Fruit fly (Drosophila melanogaster) whole organism: ENCODE results near the gene Eip75B.
A peak's percentile ranks its signal among the peaks of the same experiment; 100 is the strongest.

ENCODE experiments used
- CG8478 ChIP-seq: fragments of >200 bp; optimal IDR thresholded peaks from 2 replicates; lab custom pipeline; 2018; ENCODE audit warnings: inconsistent platforms
- Dll ChIP-seq: fragments of >200 bp; optimal IDR thresholded peaks from 2 replicates; lab custom pipeline; 2017
- EcR ChIP-seq, 2 experiments: fragments of >200 bp; optimal IDR thresholded peaks; 2 replicates each; lab custom pipeline; 2017; ENCODE audit warnings: missing biosample characterization in 2 of 2, missing genetic modification characterization in 2 of 2, missing genetic modification reagents in 2 of 2
- pan ChIP-seq: fragments of >200 bp; optimal IDR thresholded peaks from 2 replicates; lab custom pipeline; 2017
- psq ChIP-seq: fragments of >200 bp; optimal IDR thresholded peaks from 2 replicates; lab custom pipeline; 2017
- usp ChIP-seq: fragments of >200 bp; optimal IDR thresholded peaks from 2 replicates; lab custom pipeline; 2017; ENCODE audit warnings: missing biosample characterization, missing genetic modification characterization, mixed read lengths

The Eip75B gene

DNA sequence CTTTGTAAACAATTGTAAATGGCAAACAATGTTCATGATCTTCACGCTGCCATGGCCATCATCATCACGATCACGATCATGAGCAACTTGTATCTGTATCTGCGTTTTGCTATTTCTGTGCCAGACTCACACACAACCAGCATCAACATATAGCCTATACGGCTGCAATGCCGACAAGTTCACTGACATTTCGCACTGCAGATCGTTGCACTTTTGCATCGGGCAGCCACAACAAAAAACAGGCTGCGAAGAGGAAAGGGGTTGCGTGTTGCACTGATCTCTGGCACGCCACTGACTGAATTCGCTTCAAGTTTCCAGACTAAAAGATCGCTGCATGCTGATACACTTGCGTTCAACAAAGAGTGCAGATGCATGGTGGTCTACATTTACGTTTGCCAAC is 70.7 kb downstream of the Eip75B start:
- TF ChIP-seq psq (lab: Kevin White, UChicago): no peak
- TF ChIP-seq pan (lab: Kevin White, UChicago): no peak
- TF ChIP-seq usp (GFP tag; lab: Kevin White, UChicago): no peak
- peak; percentile 67 to 99 for TF ChIP-seq EcR (GFP tag; optimal IDR thresholded peaks at IDR 0.05; lab: Kevin White, UChicago)

DNA sequence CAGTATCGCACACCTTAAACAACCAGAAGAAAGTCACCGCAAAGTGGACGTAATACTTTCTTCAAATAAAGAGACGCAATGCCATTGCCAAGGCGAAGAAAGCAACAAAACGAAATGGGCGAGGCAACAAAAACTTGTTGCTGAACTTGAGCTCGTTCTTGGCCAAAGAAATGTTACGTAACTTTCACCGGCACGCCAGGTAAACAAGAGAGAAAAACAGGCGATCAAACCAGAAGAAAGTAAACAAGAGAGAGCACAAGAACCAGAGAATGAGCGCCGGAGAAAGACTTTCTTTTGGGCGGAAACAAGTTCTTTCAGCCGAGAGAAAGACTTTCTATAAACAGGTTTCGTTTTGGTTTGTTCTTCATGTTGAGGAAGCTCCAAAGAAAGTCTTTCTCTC is 71.2 kb downstream of the Eip75B start:
- TF ChIP-seq pan (lab: Kevin White, UChicago): peak; percentile 26
- TF ChIP-seq Dll (lab: Kevin White, UChicago): no peak
- no peak for TF ChIP-seq usp (GFP tag; lab: Kevin White, UChicago)

DNA sequence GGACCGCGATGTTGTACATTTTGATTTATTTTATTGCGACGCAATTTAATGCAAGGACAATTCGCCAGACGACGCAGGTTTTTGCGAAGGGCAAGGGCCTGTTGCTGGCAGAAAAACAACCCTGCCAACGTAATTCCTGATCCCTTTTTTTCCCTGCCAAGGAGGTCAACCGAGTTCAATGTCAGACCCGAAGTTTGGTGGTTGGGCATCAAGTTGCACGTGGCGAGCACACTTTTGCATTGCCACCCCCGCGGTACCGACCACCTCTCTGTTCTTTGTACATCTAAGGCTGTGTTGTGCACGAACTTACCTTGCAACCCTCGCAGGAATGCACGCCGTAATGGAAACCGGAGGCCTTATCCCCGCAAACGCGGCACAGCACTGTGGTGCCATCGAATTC is 71.9 kb downstream of the Eip75B start:
- TF ChIP-seq usp (GFP tag; lab: Kevin White, UChicago) (no peak), EcR (GFP tag; optimal IDR thresholded peaks at IDR 0.05; lab: Kevin White, UChicago) (no peak), Dll (lab: Kevin White, UChicago) (no peak), pan (lab: Kevin White, UChicago) (no peak), CG8478 (lab: Kevin White, UChicago) (no peak), psq (lab: Kevin White, UChicago) (no peak)

DNA sequence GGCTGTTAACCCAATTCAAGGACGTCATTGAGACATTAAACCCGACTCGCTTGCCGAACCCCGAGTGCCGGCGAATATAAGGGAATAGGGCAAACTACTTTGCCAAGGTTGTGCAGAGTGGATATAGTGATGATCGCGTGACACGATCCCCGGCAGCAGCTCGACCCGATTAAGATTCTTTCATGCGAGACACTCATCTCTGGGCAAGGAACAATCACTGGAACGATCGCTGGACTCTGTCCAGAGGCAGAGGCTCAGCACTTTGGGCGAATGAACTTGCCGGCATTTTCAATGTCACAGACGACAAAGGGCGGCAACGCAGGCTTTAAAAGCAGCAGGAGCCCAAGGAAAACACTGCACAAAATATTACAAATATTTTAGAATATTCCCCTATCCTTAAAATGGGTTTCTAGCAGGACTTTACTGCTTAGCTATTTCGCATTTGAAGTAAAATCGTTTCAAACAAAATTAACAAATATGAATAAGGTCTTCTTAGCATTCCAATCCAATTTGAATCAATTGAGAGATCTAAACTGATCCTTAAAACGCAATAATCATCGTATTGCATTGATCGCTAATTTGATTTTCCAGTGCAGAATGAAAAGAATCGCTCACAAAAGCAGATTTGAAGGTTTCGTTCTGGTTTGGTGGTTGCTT is 72.5 kb downstream of the Eip75B start:
- TF ChIP-seq usp (GFP tag; lab: Kevin White, UChicago) (no peak), EcR (GFP tag; optimal IDR thresholded peaks at IDR 0.05; lab: Kevin White, UChicago) (peak in 1 of 2 experiments; percentile 63)

DNA sequence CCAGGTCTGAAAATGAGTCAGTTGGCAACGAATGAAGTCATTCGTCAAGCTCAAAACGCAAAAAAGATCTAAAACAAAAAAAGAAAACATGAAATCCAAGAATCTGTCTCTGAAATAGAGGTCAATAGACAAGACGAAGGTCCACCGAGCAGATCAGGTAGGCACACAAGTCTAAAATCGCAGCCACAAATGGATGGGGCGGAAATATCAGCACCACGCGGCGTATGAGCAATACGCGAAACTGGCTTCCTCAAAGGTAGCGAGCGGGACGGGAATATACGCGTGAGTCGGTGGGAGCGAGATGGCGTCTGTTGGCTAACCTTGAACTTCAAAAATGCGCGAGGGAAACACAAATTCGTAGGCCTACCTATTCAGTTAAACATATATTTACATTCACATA is 73.5 kb downstream of the Eip75B start:
- TF ChIP-seq CG8478 (lab: Kevin White, UChicago) (no peak), EcR (GFP tag; optimal IDR thresholded peaks at IDR 0.05; lab: Kevin White, UChicago) (peak in 1 of 2 experiments; percentile 37)

DNA sequence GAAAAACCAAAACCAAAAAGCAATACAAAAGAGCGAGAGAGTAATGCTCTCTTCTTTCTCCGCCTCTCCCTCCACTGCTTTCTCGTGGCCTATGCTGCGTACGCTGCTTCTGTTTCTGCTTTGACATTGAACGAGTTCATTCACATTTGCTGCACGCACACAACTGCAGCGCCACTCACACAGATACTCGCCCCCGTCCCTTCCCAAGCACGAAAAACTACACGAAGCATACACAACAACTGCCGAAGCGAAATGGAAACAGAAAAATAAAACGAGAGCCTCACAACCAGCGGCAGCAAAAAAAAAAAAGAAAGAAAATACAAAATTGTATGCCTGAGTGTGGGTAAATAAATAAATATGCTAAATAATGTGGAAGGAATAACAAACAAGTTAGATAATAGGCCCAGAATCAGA is 74.5 kb downstream of the Eip75B start:
- no peak for TF ChIP-seq CG8478 (lab: Kevin White, UChicago)
- no peak for TF ChIP-seq pan (lab: Kevin White, UChicago)
- peak; percentile 63 to 94 for TF ChIP-seq EcR (GFP tag; optimal IDR thresholded peaks at IDR 0.05; lab: Kevin White, UChicago)
- no peak for TF ChIP-seq usp (GFP tag; lab: Kevin White, UChicago)
- no peak for TF ChIP-seq Dll (lab: Kevin White, UChicago)
- peak; percentile 15 for TF ChIP-seq psq (lab: Kevin White, UChicago)

DNA sequence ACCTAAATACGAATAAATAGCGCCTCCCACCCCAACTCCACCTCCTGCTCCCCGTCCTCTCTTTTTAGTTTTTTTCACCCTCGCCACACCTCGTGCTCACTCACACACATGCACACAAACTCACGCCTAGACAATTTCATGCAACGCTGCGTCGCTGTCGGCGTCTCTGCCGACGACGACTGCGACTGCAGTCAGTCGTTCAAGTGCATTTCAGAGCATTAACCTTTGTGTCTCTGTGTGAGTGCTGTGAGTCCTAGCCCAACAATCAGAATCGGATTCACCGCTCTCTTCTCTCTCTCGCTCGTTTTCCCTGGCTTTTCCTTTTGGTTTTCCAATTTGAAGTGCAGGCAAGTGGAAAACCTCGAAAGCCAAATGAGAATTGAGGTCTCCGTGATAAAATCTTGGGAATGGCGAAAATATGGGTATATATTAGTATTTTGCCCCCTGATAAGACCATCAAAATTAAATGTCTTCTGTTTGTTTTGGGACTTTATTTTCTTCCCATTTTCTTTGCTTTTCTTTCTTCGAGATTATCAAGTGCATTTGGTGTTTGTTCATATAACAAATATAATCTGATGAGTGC is 75.2 kb downstream of the Eip75B start:
- TF ChIP-seq pan (lab: Kevin White, UChicago) (no peak), CG8478 (lab: Kevin White, UChicago) (no peak), psq (lab: Kevin White, UChicago) (no peak), usp (GFP tag; lab: Kevin White, UChicago) (no peak), EcR (GFP tag; optimal IDR thresholded peaks at IDR 0.05; lab: Kevin White, UChicago) (peak; percentile 73 to 97), Dll (lab: Kevin White, UChicago) (no peak)

DNA sequence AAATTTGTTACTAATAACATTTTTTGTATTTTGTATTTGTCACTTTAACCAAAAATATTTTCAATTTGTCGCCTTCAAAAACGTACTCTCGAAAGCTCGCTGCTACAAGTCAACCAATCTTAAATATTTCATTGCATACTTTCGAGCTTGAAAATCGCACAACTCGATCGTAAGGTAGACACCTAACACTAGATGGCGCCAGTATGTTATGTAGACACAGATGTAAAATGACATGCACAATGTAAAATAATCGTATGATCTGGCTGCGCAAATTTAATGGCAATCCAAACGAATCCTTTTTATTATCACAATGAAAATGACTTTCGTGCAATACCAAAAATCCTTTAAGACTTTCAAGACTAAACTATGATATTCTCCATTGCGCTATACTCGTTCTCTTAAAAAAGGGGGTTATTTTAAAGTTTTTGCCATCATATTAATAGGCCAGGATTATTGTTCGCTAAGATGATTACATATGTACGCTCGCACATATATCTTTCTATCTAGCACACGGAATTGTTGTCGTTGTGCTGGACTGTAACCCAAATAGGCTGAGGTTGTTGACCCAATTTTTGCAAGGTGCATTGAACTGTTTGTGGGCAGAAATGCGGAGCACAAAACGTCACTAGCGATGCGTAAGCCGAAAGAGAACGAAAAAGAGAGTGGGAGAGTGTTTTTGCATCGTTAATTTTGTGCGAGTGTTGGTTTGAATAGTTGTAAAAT is 76.2 kb downstream of the Eip75B start:
- TF ChIP-seq usp (GFP tag; lab: Kevin White, UChicago): no peak
- peak; percentile 68 to 90 for TF ChIP-seq EcR (GFP tag; optimal IDR thresholded peaks at IDR 0.05; lab: Kevin White, UChicago)

DNA sequence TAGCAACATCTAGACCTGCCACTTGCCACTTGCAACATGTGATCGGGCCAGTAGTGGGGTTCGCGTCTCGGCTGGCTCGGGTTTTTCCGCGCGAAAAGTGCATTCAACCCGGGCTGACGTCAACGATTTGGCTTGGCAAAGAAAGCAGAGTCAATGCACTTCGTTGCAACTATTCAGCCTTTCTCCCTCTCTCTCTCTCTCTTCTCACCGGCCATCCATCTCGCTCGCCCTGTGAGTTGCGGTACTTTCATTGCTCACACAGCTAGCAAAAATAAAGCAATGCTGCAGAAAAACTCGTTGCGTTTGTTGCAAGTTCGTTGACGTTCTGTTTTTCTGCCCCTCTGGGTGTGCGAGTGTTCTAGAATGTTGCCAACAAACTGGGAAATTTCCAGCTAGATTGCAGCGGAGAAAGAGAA is 78.1 kb downstream of the Eip75B start:
- TF ChIP-seq EcR (GFP tag; optimal IDR thresholded peaks at IDR 0.05; lab: Kevin White, UChicago) (peak; percentile 51 to 100), pan (lab: Kevin White, UChicago) (no peak)

DNA sequence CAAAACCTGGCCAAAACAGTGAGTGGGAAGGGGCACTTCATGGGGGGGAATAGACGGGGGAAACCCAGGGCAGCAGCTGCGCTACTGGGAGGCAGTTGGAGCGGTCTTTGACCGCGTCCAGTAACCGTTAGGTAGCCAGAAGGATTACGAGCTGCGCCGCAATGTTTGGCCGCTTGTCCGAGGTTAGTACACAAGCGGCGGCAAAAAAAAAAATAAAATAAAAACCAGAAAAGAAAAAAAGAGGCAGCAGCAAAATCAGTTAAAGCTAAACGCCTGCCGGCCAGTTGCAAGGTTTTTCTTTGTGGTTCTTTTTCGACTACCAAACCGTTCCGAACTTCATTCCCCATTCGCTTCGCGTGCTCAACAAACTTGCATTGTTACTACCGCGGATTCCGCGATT is 79.4 kb downstream of the Eip75B start:
- TF ChIP-seq psq (lab: Kevin White, UChicago) (no peak), EcR (GFP tag; optimal IDR thresholded peaks at IDR 0.05; lab: Kevin White, UChicago) (peak; percentile 16 to 76), usp (GFP tag; lab: Kevin White, UChicago) (no peak), pan (lab: Kevin White, UChicago) (no peak)

DNA sequence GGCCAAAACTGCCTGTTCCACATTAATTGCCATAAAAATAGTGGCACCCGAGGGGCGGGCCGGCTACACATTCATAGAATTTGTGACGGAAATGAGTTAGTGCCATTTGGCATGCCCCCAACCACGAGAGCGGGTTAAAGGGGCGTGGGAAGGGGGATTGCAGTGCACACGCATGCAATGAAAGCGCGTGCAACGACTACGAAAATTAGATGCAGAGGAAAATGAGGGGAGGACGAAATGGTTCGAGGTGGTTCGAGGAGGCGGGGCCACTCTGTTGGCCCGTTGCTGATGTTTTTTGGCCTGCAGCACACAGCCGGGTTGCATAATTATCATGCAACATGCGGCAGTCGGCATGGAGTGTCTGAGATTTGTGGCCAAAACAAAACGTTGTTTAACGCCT is 80.5 kb downstream of the Eip75B start:
- TF ChIP-seq CG8478 (lab: Kevin White, UChicago) (no peak), EcR (GFP tag; optimal IDR thresholded peaks at IDR 0.05; lab: Kevin White, UChicago) (peak in 1 of 2 experiments; percentile 50)

DNA sequence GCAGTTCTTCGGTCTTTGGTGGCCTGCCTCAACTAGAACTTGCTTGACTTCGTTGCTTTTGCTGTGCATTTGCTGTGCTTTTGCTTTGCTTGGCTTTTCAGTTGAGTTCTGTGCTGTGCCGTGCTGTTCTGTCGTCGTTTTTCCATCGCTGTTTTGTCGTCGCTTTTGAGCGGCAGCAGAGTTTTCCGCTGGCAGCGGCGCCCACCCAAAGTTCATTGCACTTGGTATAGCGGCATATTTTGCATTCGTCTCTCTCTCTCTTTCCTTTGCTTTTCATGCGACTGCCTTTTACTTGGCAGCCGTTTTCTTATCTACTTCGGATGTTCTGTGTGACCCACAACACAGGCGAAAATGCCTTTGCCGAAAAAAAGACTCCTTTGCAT is 83.0 kb downstream of the Eip75B start:
- TF ChIP-seq EcR (GFP tag; optimal IDR thresholded peaks at IDR 0.05; lab: Kevin White, UChicago) (peak; percentile 62 to 94), CG8478 (lab: Kevin White, UChicago) (no peak), usp (GFP tag; lab: Kevin White, UChicago) (no peak)
